Fruit fly (Drosophila melanogaster): ENCODE data around the gene mtd.
A peak's percentile ranks its signal among the peaks of the same experiment; 100 is the strongest.

The mtd gene

dm6 chr3R:5232197-5232607 is 118.0 kb downstream of the mtd start, which contains the start of the genes Kat60 and Mms19 (continued):
- TF ChIP-seq so (GFP tag; IDR thresholded peaks at IDR 0.05) (no peak), wor (GFP tag; IDR thresholded peaks at IDR 0.05) (peak; percentile 22; the same call in 1 of the 2 replicates), Asciz (GFP tag; optimal IDR thresholded peaks at IDR 0.05) (no peak), eyg (GFP tag; optimal IDR thresholded peaks at IDR 0.05) (peak; percentile 19), CG5180 (GFP tag; optimal IDR thresholded peaks at IDR 0.05) (no peak), unc-4 (GFP tag; IDR thresholded peaks at IDR 0.05; ENCODE audit: partially characterized antibody) (peak; percentile 90), MBD-R2 (GFP tag; IDR thresholded peaks at IDR 0.05) (peak; percentile 58), CG14050 (GFP tag; IDR thresholded peaks at IDR 0.05) (no peak), Spps (tag; optimal IDR thresholded peaks at IDR 0.05) (no peak), CG14441 (GFP tag; IDR thresholded peaks at IDR 0.05) (peak; percentile 64), CG10321 (GFP tag; IDR thresholded peaks at IDR 0.05) (no peak), abd-A (tag; optimal IDR thresholded peaks at IDR 0.05) (no peak), Hand (GFP tag; optimal IDR thresholded peaks at IDR 0.05) (no peak), kay (GFP tag; optimal IDR thresholded peaks at IDR 0.05) (peak; percentile 58), caup (GFP tag; optimal IDR thresholded peaks at IDR 0.05; ENCODE audit: severe bottlenecking) (no peak), ase (GFP tag; IDR thresholded peaks at IDR 0.05) (peak; percentile 66; the same call in 1 of the 3 replicates), Fer3 (tag; optimal IDR thresholded peaks at IDR 0.05) (peak; percentile 46), cato (GFP tag; optimal IDR thresholded peaks at IDR 0.05; ENCODE audit: borderline replicate concordance) (peak; percentile 58), lmd (GFP tag; IDR thresholded peaks at IDR 0.05) (peak; percentile 59), ham (GFP tag; IDR thresholded peaks at IDR 0.05) (no peak), CG6175 (GFP tag; IDR thresholded peaks at IDR 0.05) (peak; percentile 48; the same call in 1 of the 3 replicates), CG4424 (GFP tag; optimal IDR thresholded peaks at IDR 0.05) (no peak), CG4820 (GFP tag; optimal IDR thresholded peaks at IDR 0.05) (peak; percentile 44), HLH3B (GFP tag; IDR thresholded peaks at IDR 0.05) (peak; percentile 39; the same call in 1 of the 2 replicates), ind (GFP tag; optimal IDR thresholded peaks at IDR 0.05) (peak; percentile 73), CG14710 (tag; optimal IDR thresholded peaks at IDR 0.05) (peak; percentile 86), crp (GFP tag; optimal IDR thresholded peaks at IDR 0.05) (peak in 1 of 2 experiments; percentile 50), CG4282 (GFP tag; optimal IDR thresholded peaks at IDR 0.05) (peak; percentile 3), tna (GFP tag; IDR thresholded peaks at IDR 0.05; ENCODE audit: partially characterized antibody) (peak; percentile 86), CG18764 (GFP tag; optimal IDR thresholded peaks at IDR 0.05) (peak; percentile 55), Hr51 (GFP tag; optimal IDR thresholded peaks at IDR 0.05) (peak in 1 of 2 experiments; percentile 35), CG4360 (GFP tag; IDR thresholded peaks at IDR 0.05) (no peak), CG9609 (GFP tag; optimal IDR thresholded peaks at IDR 0.05) (peak; percentile 57), tgo (GFP tag; IDR thresholded peaks at IDR 0.05) (peak; percentile 71), croc (GFP tag; conservative IDR thresholded peaks at IDR 0.05) (peak; percentile 27; the same call in 2 of the 3 replicates), Dad (GFP tag; optimal IDR thresholded peaks at IDR 0.05) (peak; percentile 43), CG13775 (GFP tag; optimal IDR thresholded peaks at IDR 0.05) (peak; percentile 80), Vsx1 (GFP tag; optimal IDR thresholded peaks at IDR 0.05) (no peak), odd (GFP tag; optimal IDR thresholded peaks at IDR 0.05) (no peak), CG14014 (GFP tag; IDR thresholded peaks at IDR 0.05) (peak; percentile 39), jigr1 (GFP tag; IDR thresholded peaks at IDR 0.05) (peak; percentile 82; the same call in 2 of the 3 replicates), CG15514 (GFP tag; optimal IDR thresholded peaks at IDR 0.05) (peak; percentile 76), CG12769 (tag; optimal IDR thresholded peaks at IDR 0.05) (no peak), org-1 (GFP tag; optimal IDR thresholded peaks at IDR 0.05) (no peak), CG6765 (GFP tag; optimal IDR thresholded peaks at IDR 0.05) (no peak), sens-2 (GFP tag; IDR thresholded peaks at IDR 0.05) (no peak), CG12219 (GFP tag; optimal IDR thresholded peaks at IDR 0.05) (no peak), Dll (GFP tag; IDR thresholded peaks at IDR 0.05; ENCODE audit: partially characterized antibody) (peak; percentile 96), Antp (GFP tag; optimal IDR thresholded peaks at IDR 0.05) (peak; percentile 47), CG4328 (GFP tag; optimal IDR thresholded peaks at IDR 0.05) (no peak)

Measured in whole organism, embryonic.